Fruit fly (Drosophila melanogaster) whole organism, prepupa: ENCODE data around the gene mib1.

Source experiments
- Blimp-1 ChIP-seq: fragments of 200-800 bp; sonication (Bioruptor generic); optimal IDR thresholded peaks from 3 replicates; lab custom pipeline; 2017; ENCODE audit warnings: missing biosample characterization, missing genetic modification characterization, mild to moderate bottlenecking, moderate library complexity, missing genetic modification reagents
- CG10669 ChIP-seq: fragments of 200-800 bp; sonication (Bioruptor generic); optimal IDR thresholded peaks from 3 replicates; lab custom pipeline; 2018; ENCODE audit warnings: missing biosample characterization, mild to moderate bottlenecking, missing genetic modification characterization, moderate library complexity
- CG11762 ChIP-seq: fragments of 200-800 bp; sonication (Bioruptor generic); optimal IDR thresholded peaks from 3 replicates; lab custom pipeline; 2016; ENCODE audit warnings: missing biosample characterization, missing genetic modification characterization; ENCODE audit not compliant: insufficient read depth
- CG11902 ChIP-seq: fragments of 200-800 bp; sonication (Bioruptor generic); optimal IDR thresholded peaks from 3 replicates; lab custom pipeline; 2016; ENCODE audit warnings: missing biosample characterization, missing genetic modification characterization
- CG15336 ChIP-seq: fragments of 200-800 bp; sonication (Bioruptor generic); IDR thresholded peaks from 2 replicates; pipeline ENCODE4 v1.3.6; 2022; ENCODE audit warnings: missing biosample characterization, missing genetic modification characterization
- CG1621 ChIP-seq: fragments of 200-800 bp; sonication (Bioruptor generic); optimal IDR thresholded peaks from 3 replicates; lab custom pipeline; 2018; ENCODE audit warnings: missing biosample characterization, mild to moderate bottlenecking, missing genetic modification characterization
- CG16779 ChIP-seq: fragments of 200-800 bp; sonication (Bioruptor generic); optimal IDR thresholded peaks from 3 replicates; lab custom pipeline; 2017; ENCODE audit warnings: missing biosample characterization, mild to moderate bottlenecking, missing genetic modification characterization
- CG3032 ChIP-seq: fragments of 200-800 bp; optimal IDR thresholded peaks from 2 replicates; lab custom pipeline; 2019; ENCODE audit warnings: missing biosample characterization, mild to moderate bottlenecking, missing genetic modification characterization, moderate library complexity
- CG31627 ChIP-seq: fragments of 200-800 bp; sonication (Bioruptor generic); optimal IDR thresholded peaks from 3 replicates; lab custom pipeline; 2016; ENCODE audit warnings: missing biosample characterization, missing genetic modification characterization
- CG32006 ChIP-seq: fragments of 200-800 bp; sonication (Bioruptor generic); optimal IDR thresholded peaks from 3 replicates; lab custom pipeline; 2017; ENCODE audit warnings: missing biosample characterization, mild to moderate bottlenecking, missing genetic modification characterization
- CG3919 ChIP-seq: fragments of 200-800 bp; sonication (Bioruptor generic); optimal IDR thresholded peaks from 3 replicates; lab custom pipeline; 2016; ENCODE audit warnings: missing biosample characterization, missing genetic modification characterization
- CG6163 ChIP-seq: fragments of 200-800 bp; sonication (Bioruptor generic); IDR thresholded peaks from 3 replicates; pipeline ENCODE4 v1.3.6; 2022; ENCODE audit warnings: missing biosample characterization, missing genetic modification characterization
- CG6792 ChIP-seq: fragments of 200-800 bp; sonication (Bioruptor generic); optimal IDR thresholded peaks from 3 replicates; lab custom pipeline; 2016; ENCODE audit warnings: missing biosample characterization, missing genetic modification characterization
- CG6808 ChIP-seq: fragments of 200-800 bp; sonication (Bioruptor generic); optimal IDR thresholded peaks from 3 replicates; lab custom pipeline; 2017; ENCODE audit warnings: missing biosample characterization, missing genetic modification characterization, mild to moderate bottlenecking, moderate library complexity, missing genetic modification reagents
- CG6854 ChIP-seq: fragments of 200-800 bp; sonication (Bioruptor generic); optimal IDR thresholded peaks from 2 replicates; lab custom pipeline; 2017; ENCODE audit warnings: missing biosample characterization, mild to moderate bottlenecking, missing genetic modification characterization
- CG7368 ChIP-seq: fragments of 200-800 bp; sonication (Bioruptor generic); optimal IDR thresholded peaks from 3 replicates; lab custom pipeline; 2016; ENCODE audit warnings: missing biosample characterization, missing genetic modification characterization
- CG8119 ChIP-seq: fragments of 200-800 bp; sonication (Bioruptor generic); IDR thresholded peaks from 3 replicates; pipeline ENCODE4 v1.3.6; 2022; ENCODE audit warnings: missing biosample characterization, missing genetic modification characterization
- CG8319 ChIP-seq: fragments of 200-800 bp; sonication (Bioruptor generic); optimal IDR thresholded peaks from 3 replicates; lab custom pipeline; 2016; ENCODE audit warnings: missing biosample characterization, missing genetic modification characterization
- CG8632 ChIP-seq: fragments of 200-800 bp; sonication (Bioruptor generic); optimal IDR thresholded peaks from 3 replicates; lab custom pipeline; 2016; ENCODE audit warnings: missing biosample characterization, missing genetic modification characterization
- CG9139 ChIP-seq: fragments of 200-800 bp; sonication (Bioruptor generic); optimal IDR thresholded peaks from 3 replicates; lab custom pipeline; 2017; ENCODE audit warnings: missing biosample characterization, mild to moderate bottlenecking, missing genetic modification characterization
- Eip93F ChIP-seq: fragments of 200-800 bp; sonication (Bioruptor generic); optimal IDR thresholded peaks from 2 replicates; lab custom pipeline; 2016; ENCODE audit warnings: missing biosample characterization, mild to moderate bottlenecking, missing genetic modification characterization
- Ets21C ChIP-seq: fragments of 200-800 bp; sonication (Bioruptor generic); optimal IDR thresholded peaks from 3 replicates; lab custom pipeline; 2016; ENCODE audit warnings: missing biosample characterization, missing genetic modification characterization
- Ets96B ChIP-seq: fragments of 200-800 bp; optimal IDR thresholded peaks from 2 replicates; lab custom pipeline; 2019; ENCODE audit warnings: missing biosample characterization, mild to moderate bottlenecking, missing genetic modification characterization, moderate library complexity
- Gug ChIP-seq: fragments of 200-800 bp; sonication (Bioruptor generic); IDR thresholded peaks from 2 replicates; pipeline ENCODE4 v1.3.6; 2022; ENCODE audit warnings: missing biosample characterization, missing genetic modification characterization
- Hr38 ChIP-seq: sonication (Bioruptor generic); optimal IDR thresholded peaks from 2 replicates; lab custom pipeline; 2016; ENCODE audit warnings: missing biosample characterization, missing genetic modification characterization
- Hr39 ChIP-seq: fragments of 200-800 bp; sonication (Bioruptor generic); optimal IDR thresholded peaks from 2 replicates; lab custom pipeline; 2016; ENCODE audit warnings: missing biosample characterization, missing genetic modification characterization
- Hr4 ChIP-seq: fragments of 200-800 bp; sonication (Bioruptor generic); optimal IDR thresholded peaks from 3 replicates; lab custom pipeline; 2016; ENCODE audit warnings: missing biosample characterization, missing genetic modification characterization
- Met ChIP-seq: fragments of 200-800 bp; sonication (Bioruptor generic); optimal IDR thresholded peaks from 3 replicates; lab custom pipeline; 2016; ENCODE audit warnings: missing biosample characterization, missing genetic modification characterization
- OdsH ChIP-seq: fragments of 200-800 bp; sonication (Bioruptor generic); optimal IDR thresholded peaks from 3 replicates; lab custom pipeline; 2016; ENCODE audit warnings: missing biosample characterization, missing genetic modification characterization
- Smox ChIP-seq: fragments of 200-800 bp; sonication (Bioruptor generic); optimal IDR thresholded peaks from 3 replicates; lab custom pipeline; 2016; ENCODE audit warnings: missing biosample characterization, missing genetic modification characterization
- Sox14 ChIP-seq: fragments of 200-800 bp; sonication (Bioruptor generic); optimal IDR thresholded peaks from 3 replicates; lab custom pipeline; 2016; ENCODE audit warnings: missing biosample characterization, missing genetic modification characterization
- Sox15 ChIP-seq: fragments of 200-800 bp; sonication (Bioruptor generic); optimal IDR thresholded peaks from 3 replicates; lab custom pipeline; 2016; ENCODE audit warnings: missing biosample characterization, missing genetic modification characterization
- acj6 ChIP-seq: fragments of 200-800 bp; sonication (Bioruptor generic); optimal IDR thresholded peaks from 3 replicates; lab custom pipeline; 2016; ENCODE audit warnings: missing biosample characterization, missing genetic modification characterization
- dac ChIP-seq: fragments of 200-800 bp; sonication (Bioruptor generic); optimal IDR thresholded peaks from 2 replicates; lab custom pipeline; 2017; ENCODE audit warnings: missing biosample characterization, mild to moderate bottlenecking, missing genetic modification characterization
- eg ChIP-seq: fragments of 200-800 bp; sonication (Bioruptor generic); IDR thresholded peaks from 3 replicates; pipeline ENCODE4 v1.3.6; 2022; ENCODE audit warnings: missing biosample characterization, missing genetic modification characterization
- esn ChIP-seq: fragments of 200-800 bp; sonication (Bioruptor generic); optimal IDR thresholded peaks from 2 replicates; lab custom pipeline; 2016; ENCODE audit warnings: missing biosample characterization, mild to moderate bottlenecking, missing genetic modification characterization, moderate library complexity
- fd59A ChIP-seq: fragments of 200-800 bp; sonication (Bioruptor generic); optimal IDR thresholded peaks from 2 replicates; lab custom pipeline; 2017; ENCODE audit warnings: missing biosample characterization, mild to moderate bottlenecking, missing genetic modification characterization, missing genetic modification reagents
- fd85E ChIP-seq: fragments of 200-800 bp; sonication (Bioruptor generic); optimal IDR thresholded peaks from 3 replicates; lab custom pipeline; 2016; ENCODE audit warnings: missing biosample characterization, missing genetic modification characterization
- fkh ChIP-seq: fragments of 200-800 bp; sonication (Bioruptor generic); optimal IDR thresholded peaks from 3 replicates; lab custom pipeline; 2017; ENCODE audit warnings: missing biosample characterization, mild to moderate bottlenecking, missing genetic modification characterization, moderate library complexity
- lz ChIP-seq: fragments of 200-800 bp; sonication (Bioruptor generic); optimal IDR thresholded peaks from 3 replicates; lab custom pipeline; 2016; ENCODE audit warnings: missing biosample characterization, missing genetic modification characterization
- net ChIP-seq: fragments of 200-800 bp; sonication (Bioruptor generic); optimal IDR thresholded peaks from 3 replicates; lab custom pipeline; 2016; ENCODE audit warnings: missing biosample characterization, missing genetic modification characterization
- pdm3 ChIP-seq: fragments of 200-800 bp; sonication (Bioruptor generic); optimal IDR thresholded peaks from 3 replicates; lab custom pipeline; 2016; ENCODE audit warnings: missing biosample characterization, missing genetic modification characterization
- salr ChIP-seq, 2 experiments: fragments of 200-800 bp; sonication (Bioruptor generic); optimal IDR thresholded peaks; 3 replicates each; lab custom pipeline; 2016 to 2018; ENCODE audit warnings: missing biosample characterization in 2 of 2, missing genetic modification characterization in 2 of 2, mild to moderate bottlenecking in 1 of 2
- spab ChIP-seq: fragments of 200-800 bp; sonication (Bioruptor generic); optimal IDR thresholded peaks from 2 replicates; lab custom pipeline; 2017; ENCODE audit warnings: missing biosample characterization, mild to moderate bottlenecking, missing genetic modification characterization, missing genetic modification reagents
- ss ChIP-seq, 2 experiments: fragments of 200-800 bp; sonication (Bioruptor generic); optimal IDR thresholded peaks; 2 replicates in 1 of 2; 3 replicates in 1 of 2; lab custom pipeline; 2017 to 2018; ENCODE audit warnings: mild to moderate bottlenecking in 2 of 2, missing biosample characterization in 2 of 2, missing genetic modification characterization in 2 of 2, moderate library complexity in 1 of 2
- svp ChIP-seq: fragments of 200-800 bp; sonication (Bioruptor generic); peaks from one replicate; lab custom pipeline; 2016; ENCODE audit warnings: missing biosample characterization, missing genetic modification characterization
- vri ChIP-seq: fragments of 200-800 bp; sonication (Bioruptor generic); optimal IDR thresholded peaks from 3 replicates; lab custom pipeline; 2016; ENCODE audit warnings: missing biosample characterization, mild to moderate bottlenecking, missing genetic modification characterization

mib1 gene

DNA sequence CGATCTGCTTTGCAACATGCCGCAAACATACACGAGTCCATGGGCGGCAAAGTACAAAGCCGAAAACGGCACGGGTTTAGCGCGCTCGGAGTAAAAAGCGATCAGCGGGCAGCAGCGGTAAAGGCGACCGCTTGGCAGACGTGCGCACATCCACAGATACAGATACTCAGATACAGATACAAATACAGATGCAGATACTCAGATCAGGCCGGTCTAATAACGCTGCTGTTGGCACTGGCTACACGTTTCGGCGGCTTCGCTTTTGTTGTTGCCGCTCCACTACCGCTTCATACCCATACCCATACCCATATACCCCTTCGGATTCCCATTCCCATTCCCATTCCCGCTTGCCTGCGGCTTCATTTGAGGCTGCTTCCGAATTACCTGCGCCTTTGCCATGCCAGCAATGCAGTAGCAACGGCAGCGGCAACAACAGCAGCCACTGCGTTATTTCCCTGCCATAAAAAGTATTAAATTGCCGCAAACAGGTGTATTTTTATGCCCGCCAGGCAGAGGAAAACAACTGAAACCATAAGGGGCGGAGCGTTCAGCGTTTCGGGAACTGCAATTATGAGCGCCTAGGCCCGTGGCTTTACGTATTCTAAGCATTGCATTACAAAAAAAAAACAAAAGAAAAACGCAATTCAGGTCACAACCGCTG, 13.5 kb upstream of the mib1 start:
- TF ChIP-seq esn (GFP tag; lab: Kevin White, UChicago) = peak; percentile 13
- no peak for TF ChIP-seq CG1621 (tag; lab: Kevin White, UChicago)
- peak; percentile 32 for TF ChIP-seq svp (GFP tag; lab: Kevin White, UChicago)
- TF ChIP-seq, all 60 proteins: peak for 2

DNA sequence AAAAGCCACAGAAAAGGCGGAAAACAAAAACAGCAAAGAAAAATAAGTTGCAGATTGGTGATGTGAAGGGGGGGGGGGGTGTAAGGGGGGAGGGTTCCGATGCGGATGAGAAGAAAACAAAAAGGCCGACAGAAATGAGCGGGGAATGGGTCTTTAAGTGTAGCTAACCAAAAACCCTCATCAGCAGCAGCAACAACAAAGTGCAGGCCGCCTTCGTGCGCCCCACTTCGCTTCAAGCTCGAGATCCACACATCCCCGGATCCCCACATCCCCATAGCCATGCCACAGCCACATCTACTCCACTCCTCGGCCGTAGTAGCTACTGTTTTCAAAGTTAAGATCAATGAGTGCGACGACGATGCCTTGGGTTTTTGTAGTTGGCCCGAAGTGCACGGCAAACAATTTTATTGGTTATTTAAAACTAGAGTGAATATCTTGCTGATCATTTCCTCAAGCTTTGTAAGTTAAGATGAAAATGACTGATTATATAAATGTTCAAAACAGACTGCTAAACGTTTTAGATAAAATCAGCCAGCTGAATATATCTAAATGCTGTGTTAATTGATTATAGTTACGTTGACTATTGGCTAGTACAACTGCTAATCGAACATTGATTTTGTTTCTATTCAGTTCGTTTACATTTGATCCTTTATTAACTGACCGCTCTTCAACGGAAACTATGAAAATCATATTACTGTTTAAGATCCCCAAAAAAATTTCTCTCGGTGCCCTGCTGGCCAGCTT, 12.8 kb upstream of the mib1 start:
- peak; percentile 65 for TF ChIP-seq spab (GFP tag; lab: Kevin White, UChicago)
- TF ChIP-seq fkh = no peak
- TF ChIP-seq Eip93F = no peak
- no peak for TF ChIP-seq CG9139 (GFP tag; lab: Kevin White, UChicago)
- peak; percentile 1 to 60 for TF ChIP-seq salr (GFP tag; optimal IDR thresholded peaks at IDR 0.05; lab: Kevin White, UChicago)
- no peak for TF ChIP-seq dac (GFP tag; lab: Kevin White, UChicago)
- TF ChIP-seq Hr38 (GFP tag; lab: Kevin White, UChicago) = no peak
- peak; percentile 45 for TF ChIP-seq net
- peak; percentile 57 for TF ChIP-seq CG3919 (GFP tag; lab: Kevin White, UChicago)
- TF ChIP-seq Ets21C = peak; percentile 42
- peak; percentile 16 for TF ChIP-seq CG11762 (GFP tag; lab: Kevin White, UChicago)
- no peak for TF ChIP-seq CG6854
- no peak for TF ChIP-seq eg (GFP tag; lab: Robert Waterston, UW)
- peak; percentile 60 for TF ChIP-seq Ets96B (tag; lab: Kevin White, UChicago)
- TF ChIP-seq CG32006 (GFP tag; lab: Kevin White, UChicago) = peak; percentile 72
- TF ChIP-seq Smox (GFP tag; lab: Kevin White, UChicago) = peak; percentile 63
- TF ChIP-seq acj6 (GFP tag; lab: Kevin White, UChicago) = peak; percentile 51
- TF ChIP-seq CG11902 (GFP tag; lab: Kevin White, UChicago) = peak; percentile 31
- TF ChIP-seq Sox14 (GFP tag; lab: Kevin White, UChicago) = peak; percentile 62
- no peak; the same call in none of the 2 replicates for TF ChIP-seq CG15336 (GFP tag; lab: Robert Waterston, UW)
- TF ChIP-seq CG6792 (GFP tag; lab: Kevin White, UChicago) = peak; percentile 66
- TF ChIP-seq Met (GFP tag; lab: Kevin White, UChicago) = peak; percentile 77
- TF ChIP-seq Hr4 = peak; percentile 65
- TF ChIP-seq Gug = no peak
- no peak for TF ChIP-seq CG1621 (tag; lab: Kevin White, UChicago)
- TF ChIP-seq lz (GFP tag; lab: Kevin White, UChicago) = peak; percentile 74
- TF ChIP-seq Blimp-1 (GFP tag; lab: Kevin White, UChicago) = peak; percentile 8
- no peak for TF ChIP-seq fd85E (GFP tag; lab: Kevin White, UChicago)
- peak; percentile 65 for TF ChIP-seq OdsH (GFP tag; lab: Kevin White, UChicago)
- peak; percentile 66 for TF ChIP-seq pdm3 (GFP tag; lab: Kevin White, UChicago)
- peak; percentile 50 for TF ChIP-seq fd59A (GFP tag; lab: Kevin White, UChicago)
- peak; percentile 89 for TF ChIP-seq svp (GFP tag; lab: Kevin White, UChicago)
- peak; percentile 58 for TF ChIP-seq CG10669
- TF ChIP-seq CG8119 (GFP tag; lab: Robert Waterston, UW) = peak; percentile 37; the same call in 2 of the 3 replicates
- TF ChIP-seq CG16779 (tag; lab: Kevin White, UChicago) = peak; percentile 15
- peak; percentile 17 for TF ChIP-seq CG7368 (GFP tag; lab: Kevin White, UChicago)
- peak; percentile 41 for TF ChIP-seq Sox15 (GFP tag; lab: Kevin White, UChicago)
- TF ChIP-seq CG31627 = peak; percentile 77
- no peak for TF ChIP-seq CG6163 (GFP tag; lab: Robert Waterston, UW)
- TF ChIP-seq CG6808 (GFP tag; lab: Kevin White, UChicago) = peak; percentile 65
- TF ChIP-seq ss (GFP tag; optimal IDR thresholded peaks at IDR 0.05; lab: Kevin White, UChicago) = peak; percentile 27 to 63
- TF ChIP-seq CG8632 (GFP tag; lab: Kevin White, UChicago) = peak; percentile 47
- TF ChIP-seq CG8319 = peak; percentile 28
- peak; percentile 18 for TF ChIP-seq vri (GFP tag; lab: Kevin White, UChicago)
- TF ChIP-seq CG3032 (tag; lab: Kevin White, UChicago) = peak; percentile 64
- peak; percentile 66 for TF ChIP-seq Hr39 (GFP tag; lab: Kevin White, UChicago)
